Worm (Caenorhabditis elegans) whole organism, late embryonic: ENCODE data around the gene D2021.4.

Source experiments
- F13H6.1 ChIP-seq: sonication (generic microtip); optimal IDR thresholded peaks from 2 replicates; lab custom pipeline; 2016; ENCODE audit warnings: missing genetic modification characterization, missing compliant biosample characterization
- ceh-9 ChIP-seq: sonication (generic microtip); optimal IDR thresholded peaks from 2 replicates; lab custom pipeline; 2016; ENCODE audit warnings: mild to moderate bottlenecking, missing genetic modification characterization, inconsistent platforms, missing compliant biosample characterization
- npax-4 ChIP-seq: sonication (generic microtip); optimal IDR thresholded peaks from 2 replicates; lab custom pipeline; 2016; ENCODE audit warnings: missing genetic modification characterization, missing compliant biosample characterization
- pha-4 ChIP-seq: fragments of 150-350 bp; optimal IDR thresholded peaks from 2 replicates; lab custom pipeline; 2018; ENCODE audit warnings: missing biosample characterization, missing genetic modification reagents, missing genetic modification characterization
- ref-2 ChIP-seq: sonication (generic microtip); optimal IDR thresholded peaks from 2 replicates; lab custom pipeline; 2016; ENCODE audit warnings: missing genetic modification characterization, missing compliant biosample characterization
- sox-2 ChIP-seq: fragments of 200-800 bp; sonication (Bioruptor generic); IDR thresholded peaks from 2 replicates; pipeline ENCODE4 v1.3.6; 2022; ENCODE audit warnings: missing genetic modification reagents, missing genetic modification characterization, missing compliant biosample characterization

DNA sequence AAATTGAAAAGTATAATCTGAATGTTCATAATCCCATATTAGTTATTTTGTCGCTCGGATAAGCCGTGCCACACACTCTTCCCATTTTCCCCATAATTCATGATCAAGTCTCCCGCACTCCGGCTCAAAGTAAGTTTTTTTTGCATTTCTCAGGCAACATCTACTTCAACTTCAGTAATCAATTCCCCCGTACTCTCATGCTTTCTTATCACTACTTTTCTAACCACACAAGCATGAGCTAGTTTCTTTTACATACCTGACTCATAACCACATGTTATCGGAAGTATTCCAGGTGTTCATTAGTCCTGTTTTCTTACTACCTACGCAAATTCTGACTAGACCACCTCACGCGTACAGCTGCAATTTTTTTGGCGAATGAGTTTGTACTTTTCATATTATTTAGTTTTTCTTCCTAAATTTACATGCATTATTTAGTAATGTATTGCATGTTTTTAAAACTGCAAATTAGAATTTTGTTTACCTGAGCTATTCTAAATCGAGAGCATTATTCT is 17.7 kb upstream of the D2021.4 start:
- TF ChIP-seq ref-2 (tag; lab: Kevin White, UChicago) (no peak), npax-4 (tag; lab: Kevin White, UChicago) (no peak), ceh-9 (tag; lab: Kevin White, UChicago) (no peak), sox-2 (GFP tag; lab: Robert Waterston, UW) (no peak), pha-4 (tag; lab: Kevin White, UChicago) (no peak), F13H6.1 (tag; lab: Kevin White, UChicago) (no peak)
